Worm (Caenorhabditis elegans): ENCODE data around the gene oac-53.

DNA sequence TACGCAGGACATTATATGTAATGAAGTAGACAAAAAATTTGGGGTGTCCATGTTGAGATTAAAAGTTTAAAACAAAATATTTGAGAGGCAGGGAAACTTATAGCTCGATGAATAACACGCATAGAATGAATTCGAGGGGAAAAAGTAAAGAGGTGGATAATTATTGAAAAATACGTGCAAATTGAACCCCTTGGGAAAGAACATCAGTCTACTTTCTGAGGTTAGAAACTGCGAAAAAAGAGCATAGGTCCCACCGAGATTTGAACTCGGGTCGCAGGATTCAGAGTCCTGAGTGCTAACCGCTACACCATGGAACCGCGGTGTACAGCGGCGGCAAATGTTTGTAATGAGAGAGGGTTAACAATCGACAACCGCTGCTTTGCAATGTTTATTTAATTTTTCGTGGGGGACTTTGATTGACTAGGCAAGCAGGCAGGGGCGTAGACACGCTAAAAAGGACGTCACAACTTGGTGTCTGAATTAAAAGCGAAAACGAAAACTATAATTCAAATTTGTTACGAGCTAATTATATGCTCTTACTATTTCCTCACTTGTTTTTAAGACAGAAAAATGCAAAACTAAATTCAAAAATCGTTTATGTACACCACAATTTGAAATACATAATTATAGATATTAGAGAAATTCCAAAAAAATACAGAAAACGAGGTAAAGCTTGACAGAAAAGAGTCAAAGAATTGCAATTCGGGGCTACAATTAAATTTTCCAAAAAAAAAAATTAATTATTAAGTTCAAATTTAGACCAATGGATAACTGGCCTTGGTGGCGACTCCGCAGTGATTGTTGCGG, 35.6 kb downstream of the oac-53 start, which contains the start of gene srh-269:
- TF ChIP-seq nhr-11 (tag; optimal IDR thresholded peaks at IDR 0.05) (no peak), unc-62 (GFP tag; optimal IDR thresholded peaks at IDR 0.05) (no peak), snpc-4 (tag; optimal IDR thresholded peaks at IDR 0.05) (peak; percentile 47), sea-2 (GFP tag; optimal IDR thresholded peaks at IDR 0.05) (no peak), nfya-1 (tag; optimal IDR thresholded peaks at IDR 0.05; ENCODE audit: insufficient read depth) (peak; percentile 46), lin-39 (tag; optimal IDR thresholded peaks at IDR 0.05) (peak; percentile 41), mdl-1 (tag; optimal IDR thresholded peaks at IDR 0.05) (no peak), tbx-2 (tag; optimal IDR thresholded peaks at IDR 0.05) (no peak), jun-1 (tag; optimal IDR thresholded peaks at IDR 0.05) (peak; percentile 18)
